Fruit fly (Drosophila melanogaster) whole organism, adult: ENCODE measurements around the gene Dap160.
A peak's percentile ranks its signal among the peaks of the same experiment; 100 is the strongest.

Experiments used
- CG11617 ChIP-seq: fragments of 200-800 bp; sonication (Bioruptor generic); optimal IDR thresholded peaks from 2 replicates; lab custom pipeline; 2017; ENCODE audit warnings: mild to moderate bottlenecking, missing biosample characterization, missing genetic modification reagents, missing genetic modification characterization
- Mnt ChIP-seq: fragments of 200-800 bp; sonication (Bioruptor generic); optimal IDR thresholded peaks from 2 replicates; lab custom pipeline; 2016; ENCODE audit warnings: missing biosample characterization, mild to moderate bottlenecking, missing genetic modification characterization
- ovo ChIP-seq: fragments of 200-800 bp; sonication (Bioruptor generic); optimal IDR thresholded peaks from 2 replicates; lab custom pipeline; 2016; ENCODE audit warnings: missing biosample characterization, missing genetic modification characterization

DNA sequence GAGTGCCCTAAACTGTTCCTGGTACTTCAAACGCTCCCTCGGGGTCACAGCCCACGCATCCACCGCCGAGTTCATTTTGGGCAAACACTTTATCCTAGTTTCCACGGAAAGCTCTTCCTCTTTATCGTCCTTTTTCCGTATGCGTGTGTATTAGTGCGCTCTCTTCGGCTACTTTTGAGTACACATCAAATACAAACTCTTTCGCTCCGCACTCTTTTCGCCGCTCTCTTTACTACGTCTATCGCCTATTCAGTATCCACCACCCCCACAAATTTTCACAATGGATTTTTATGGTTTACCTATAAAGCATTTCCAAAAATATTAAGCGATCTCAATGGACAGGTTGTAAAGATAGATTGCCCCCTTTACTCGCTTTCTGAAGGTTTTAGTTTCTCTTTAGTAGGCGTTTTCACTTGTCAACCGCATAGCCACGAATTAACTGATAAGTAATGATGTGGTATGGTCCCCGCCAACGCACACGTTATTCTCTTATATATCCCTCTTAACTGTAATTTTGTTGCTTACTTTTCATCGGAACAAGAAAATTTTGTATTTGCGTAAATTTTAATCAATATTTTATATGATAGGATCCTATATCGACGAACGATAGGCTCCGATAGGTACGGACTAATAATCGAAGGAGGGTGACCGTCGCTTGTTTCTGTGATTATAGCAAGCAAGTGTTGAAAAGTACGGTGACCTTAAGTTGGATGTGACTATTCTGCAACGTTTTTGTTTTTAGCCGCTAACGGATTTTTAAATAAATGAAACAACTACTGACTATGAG, at the start of gene Dap160:
- TF ChIP-seq Mnt (GFP tag; lab: Kevin White, UChicago) (peak; percentile 58), ovo (GFP tag; lab: Kevin White, UChicago) (no peak), CG11617 (GFP tag; lab: Kevin White, UChicago) (no peak)
